Worm (Caenorhabditis elegans) whole organism, mixed stage, embryonic: ENCODE results near the gene srsx-19.

Experiments used
- M03D4.4 ChIP-seq: sonication (generic microtip); optimal IDR thresholded peaks from 2 replicates; lab custom pipeline; 2017; ENCODE audit warnings: mild to moderate bottlenecking, missing genetic modification characterization, missing compliant biosample characterization
- bed-3 ChIP-seq: fragments of 200-800 bp; sonication (Bioruptor generic); optimal IDR thresholded peaks from 3 replicates; lab custom pipeline; 2018; ENCODE audit warnings: mild to moderate bottlenecking, missing genetic modification characterization, moderate library complexity, missing compliant biosample characterization
- ceh-39 ChIP-seq: fragments of 150-350 bp; optimal IDR thresholded peaks from 2 replicates; lab custom pipeline; 2014; ENCODE audit warnings: missing biosample characterization, missing genetic modification characterization
- ceh-43 ChIP-seq: fragments of 200-800 bp; sonication (Bioruptor generic); optimal IDR thresholded peaks from 2 replicates; lab custom pipeline; 2018; ENCODE audit warnings: mild to moderate bottlenecking, missing genetic modification characterization, moderate library complexity, missing compliant biosample characterization
- ceh-83 ChIP-seq: fragments of 200-800 bp; sonication (Bioruptor generic); optimal IDR thresholded peaks from 2 replicates; lab custom pipeline; 2018; ENCODE audit warnings: mild to moderate bottlenecking, missing genetic modification characterization, missing compliant biosample characterization
- cnd-1 ChIP-seq: fragments of 200-800 bp; sonication (Bioruptor generic); optimal IDR thresholded peaks from 2 replicates; lab custom pipeline; 2018; ENCODE audit warnings: mild to moderate bottlenecking, missing genetic modification characterization, missing compliant biosample characterization
- drap-1 ChIP-seq: fragments of 200-800 bp; sonication (Bioruptor generic); optimal IDR thresholded peaks from 3 replicates; lab custom pipeline; 2018; ENCODE audit warnings: mild to moderate bottlenecking, missing genetic modification characterization, missing compliant biosample characterization
- elt-1 ChIP-seq: sonication (generic microtip); optimal IDR thresholded peaks from 2 replicates; lab custom pipeline; 2017; ENCODE audit warnings: missing genetic modification characterization, mild to moderate bottlenecking, missing compliant biosample characterization, antibody characterized with exemption, moderate library complexity, borderline replicate concordance; ENCODE audit not compliant: insufficient read depth
- elt-3 ChIP-seq: fragments of 150-350 bp; optimal IDR thresholded peaks from 2 replicates; lab custom pipeline; 2014; ENCODE audit warnings: missing biosample characterization, missing genetic modification characterization
- ham-2 ChIP-seq: fragments of 200-800 bp; sonication (Bioruptor generic); optimal IDR thresholded peaks from 2 replicates; lab custom pipeline; 2018; ENCODE audit warnings: mild to moderate bottlenecking, missing genetic modification characterization, missing compliant biosample characterization
- hlh-1 ChIP-seq: fragments of 150-350 bp; optimal IDR thresholded peaks from 2 replicates; lab custom pipeline; 2014; ENCODE audit warnings: missing biosample characterization, missing genetic modification reagents, missing genetic modification characterization
- lin-13 ChIP-seq: fragments of 150-350 bp; optimal IDR thresholded peaks from 2 replicates; lab custom pipeline; 2014; ENCODE audit warnings: missing biosample characterization, missing genetic modification characterization
- lin-32 ChIP-seq: fragments of 200-800 bp; sonication (Bioruptor generic); optimal IDR thresholded peaks from 2 replicates; lab custom pipeline; 2018; ENCODE audit warnings: mild to moderate bottlenecking, missing genetic modification characterization, missing compliant biosample characterization
- lsy-2 ChIP-seq: fragments of 150-350 bp; optimal IDR thresholded peaks from 2 replicates; lab custom pipeline; 2014; ENCODE audit warnings: missing biosample characterization, missing genetic modification characterization
- mab-5 ChIP-seq: fragments of 150-350 bp; optimal IDR thresholded peaks from 2 replicates; lab custom pipeline; 2014; ENCODE audit warnings: missing biosample characterization, missing genetic modification characterization
- mep-1 ChIP-seq: fragments of 150-350 bp; optimal IDR thresholded peaks from 2 replicates; lab custom pipeline; 2017; ENCODE audit warnings: missing biosample characterization, missing genetic modification reagents, missing genetic modification characterization, inconsistent platforms
- mls-2 ChIP-seq: sonication (generic microtip); optimal IDR thresholded peaks from 2 replicates; lab custom pipeline; 2016; ENCODE audit warnings: mild to moderate bottlenecking, missing genetic modification characterization, moderate library complexity, missing compliant biosample characterization
- nhr-2 ChIP-seq: fragments of 150-350 bp; optimal IDR thresholded peaks from 2 replicates; lab custom pipeline; 2014; ENCODE audit warnings: missing biosample characterization, missing genetic modification characterization
- nhr-237 ChIP-seq: fragments of 150-350 bp; optimal IDR thresholded peaks from 2 replicates; lab custom pipeline; 2014; ENCODE audit warnings: missing biosample characterization, missing genetic modification characterization
- nhr-76 ChIP-seq: sonication (generic microtip); optimal IDR thresholded peaks from 2 replicates; lab custom pipeline; 2017; ENCODE audit warnings: missing biosample characterization, missing genetic modification characterization
- pha-4 ChIP-seq: fragments of 150-350 bp; optimal IDR thresholded peaks from 2 replicates; lab custom pipeline; 2018; ENCODE audit warnings: missing biosample characterization, missing genetic modification reagents, missing genetic modification characterization
- sem-2 ChIP-seq: fragments of 200-800 bp; sonication (Bioruptor generic); optimal IDR thresholded peaks from 2 replicates; lab custom pipeline; 2018; ENCODE audit warnings: mild to moderate bottlenecking, missing genetic modification characterization, missing compliant biosample characterization
- snpc-4 ChIP-seq: fragments of 150-350 bp; optimal IDR thresholded peaks from 2 replicates; lab custom pipeline; 2014; ENCODE audit warnings: missing biosample characterization, missing genetic modification characterization
- sptf-1 ChIP-seq: sonication (generic microtip); optimal IDR thresholded peaks from 2 replicates; lab custom pipeline; 2017; ENCODE audit warnings: mild to moderate bottlenecking, missing genetic modification characterization, moderate library complexity, missing compliant biosample characterization
- tbx-8 ChIP-seq: fragments of 200-800 bp; sonication (Bioruptor generic); optimal IDR thresholded peaks from 2 replicates; lab custom pipeline; 2018; ENCODE audit warnings: mild to moderate bottlenecking, missing genetic modification characterization, moderate library complexity, missing compliant biosample characterization
- unc-120 ChIP-seq: sonication (generic microtip); optimal IDR thresholded peaks from 2 replicates; lab custom pipeline; 2017; ENCODE audit warnings: missing genetic modification characterization, missing compliant biosample characterization; ENCODE audit not compliant: poor library complexity, severe bottlenecking
- unc-39 ChIP-seq: fragments of 150-350 bp; optimal IDR thresholded peaks from 2 replicates; lab custom pipeline; 2014; ENCODE audit warnings: missing biosample characterization, missing genetic modification characterization
- zip-8 ChIP-seq: fragments of 150-350 bp; optimal IDR thresholded peaks from 2 replicates; lab custom pipeline; 2014; ENCODE audit warnings: missing biosample characterization, missing genetic modification characterization
- ztf-11 ChIP-seq: fragments of 150-350 bp; optimal IDR thresholded peaks from 2 replicates; lab custom pipeline; 2014; ENCODE audit warnings: missing biosample characterization, missing genetic modification characterization

srsx-19 gene

DNA sequence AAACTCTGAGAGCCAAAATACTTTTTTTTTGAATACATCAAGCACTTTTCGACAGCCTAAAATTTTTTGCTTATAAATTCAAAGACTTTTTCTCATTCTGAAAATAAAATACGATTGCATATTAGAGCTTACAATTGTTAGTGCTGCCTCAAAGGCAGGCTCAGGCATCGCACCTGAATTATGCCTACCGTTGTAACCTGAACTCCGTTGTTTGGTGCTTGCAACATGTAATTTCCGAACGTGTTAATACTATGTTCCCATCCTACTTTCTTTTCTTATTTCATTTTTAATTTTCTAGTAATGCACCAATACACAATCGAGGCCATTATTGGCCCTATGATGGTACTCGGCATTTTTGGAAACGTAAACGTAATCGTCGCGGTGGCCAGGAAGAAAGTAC, at the start of gene srsx-19:
Gene srsx-19 (plus strand): TSS at position 301 of the 400 bp plus-strand sequence.
- TF ChIP-seq zip-8 (tag; lab: Kevin White, UChicago) (no peak), ceh-39 (tag; lab: Kevin White, UChicago) (no peak), unc-39 (tag; lab: Kevin White, UChicago) (no peak), elt-1 (tag; lab: Kevin White, UChicago) (no peak), tbx-8 (GFP tag; lab: Kevin White, UChicago) (no peak), lsy-2 (tag; lab: Kevin White, UChicago) (no peak), mab-5 (tag; lab: Kevin White, UChicago) (no peak), sptf-1 (tag; lab: Kevin White, UChicago) (no peak), drap-1 (GFP tag; lab: Kevin White, UChicago) (no peak), lin-32 (GFP tag; lab: Kevin White, UChicago) (no peak), M03D4.4 (tag; lab: Kevin White, UChicago) (no peak), sem-2 (GFP tag; lab: Kevin White, UChicago) (no peak), pha-4 (tag; lab: Kevin White, UChicago) (no peak), lin-13 (tag; lab: Kevin White, UChicago) (no peak)

DNA sequence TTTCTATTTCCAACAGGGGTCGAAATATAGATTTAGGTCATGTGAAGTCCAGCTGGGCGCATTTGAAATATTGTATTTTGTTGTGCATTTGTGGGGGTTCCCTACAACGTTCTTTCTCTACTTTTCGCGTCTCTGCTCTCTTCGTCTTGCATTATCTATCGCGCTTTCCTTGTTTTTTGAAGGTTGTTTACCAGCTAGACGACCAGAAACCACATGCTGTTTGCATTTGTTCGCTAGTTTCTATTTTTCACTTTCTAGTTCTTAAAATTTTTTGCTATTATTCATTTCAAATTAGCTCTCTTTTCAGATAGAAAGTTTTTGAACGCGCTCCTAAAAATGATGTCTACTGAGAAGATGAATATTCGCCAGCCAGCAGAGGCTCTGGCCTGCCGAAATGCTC, 48.0 kb upstream of the srsx-19 start, which contains the start of gene F55B12.10:
Gene F55B12.10 (plus strand): TSS at position 301 of the 400 bp plus-strand sequence.
- TF ChIP-seq ceh-43 (no peak), mab-5 (tag; lab: Kevin White, UChicago) (no peak), ceh-83 (GFP tag; lab: Kevin White, UChicago) (no peak), snpc-4 (no peak), mls-2 (tag; lab: Kevin White, UChicago) (no peak), ham-2 (GFP tag; lab: Kevin White, UChicago) (no peak), hlh-1 (tag; lab: Kevin White, UChicago) (no peak), tbx-8 (GFP tag; lab: Kevin White, UChicago) (no peak), nhr-237 (tag; lab: Kevin White, UChicago) (no peak), lsy-2 (tag; lab: Kevin White, UChicago) (no peak), lin-32 (GFP tag; lab: Kevin White, UChicago) (no peak), sem-2 (GFP tag; lab: Kevin White, UChicago) (no peak)

DNA sequence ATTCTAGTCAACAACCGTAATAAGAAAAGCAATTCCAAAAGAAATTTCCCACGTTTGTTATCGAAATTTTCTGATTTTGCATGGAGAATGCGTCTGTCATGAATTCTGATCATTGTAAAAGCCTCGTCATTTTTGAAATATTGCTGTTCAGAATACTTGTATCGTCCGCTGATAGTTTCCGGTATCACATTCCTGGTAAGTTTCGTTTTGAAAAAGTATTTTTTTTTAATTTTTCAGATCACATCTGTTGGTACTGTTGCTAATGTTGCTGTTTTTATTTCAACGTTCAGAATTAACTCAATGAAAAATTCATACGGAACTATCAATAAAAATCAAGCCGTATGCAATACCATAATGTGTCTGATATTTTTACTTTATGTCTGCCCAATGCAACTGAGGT, 46.5 kb upstream of the srsx-19 start, which contains the start of gene srx-17:
Gene srx-17 (plus strand): TSS at position 301 of the 400 bp plus-strand sequence.
- TF ChIP-seq elt-3 (tag; lab: Kevin White, UChicago) (no peak), ztf-11 (no peak), mls-2 (tag; lab: Kevin White, UChicago) (no peak), ceh-43 (no peak), cnd-1 (tag; lab: Kevin White, UChicago) (no peak), bed-3 (GFP tag; lab: Kevin White, UChicago) (no peak), hlh-1 (tag; lab: Kevin White, UChicago) (no peak), elt-1 (tag; lab: Kevin White, UChicago) (no peak), unc-39 (tag; lab: Kevin White, UChicago) (no peak), M03D4.4 (tag; lab: Kevin White, UChicago) (no peak), lsy-2 (tag; lab: Kevin White, UChicago) (no peak), sptf-1 (tag; lab: Kevin White, UChicago) (no peak), mep-1 (tag; lab: Kevin White, UChicago) (no peak), nhr-237 (tag; lab: Kevin White, UChicago) (no peak), nhr-76 (tag; lab: Kevin White, UChicago) (no peak), drap-1 (GFP tag; lab: Kevin White, UChicago) (no peak), sem-2 (GFP tag; lab: Kevin White, UChicago) (no peak)

DNA sequence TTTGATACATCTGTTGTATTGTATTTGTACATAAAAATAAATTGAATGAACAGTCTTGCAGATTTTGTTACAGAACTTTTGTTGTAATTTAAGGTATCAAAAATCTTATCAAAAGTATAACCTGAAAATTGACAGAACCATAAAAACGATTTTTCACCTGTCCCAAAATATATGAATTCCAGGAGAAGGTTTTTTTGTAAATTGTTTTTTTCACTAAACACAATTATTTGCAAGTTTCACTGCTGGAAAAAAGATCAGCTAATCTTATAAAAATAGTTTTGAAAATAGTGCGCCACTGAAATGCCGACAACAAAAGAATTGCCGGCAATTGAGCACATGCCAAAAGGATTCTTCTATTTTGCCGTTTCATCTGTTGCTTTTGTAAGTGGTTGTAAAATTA, 44.3 kb upstream of the srsx-19 start, which contains the start of gene srx-130:
Gene srx-130 (plus strand): TSS at position 301 of the 400 bp plus-strand sequence.
- no peak for TF ChIP-seq unc-39 (tag; lab: Kevin White, UChicago)

DNA sequence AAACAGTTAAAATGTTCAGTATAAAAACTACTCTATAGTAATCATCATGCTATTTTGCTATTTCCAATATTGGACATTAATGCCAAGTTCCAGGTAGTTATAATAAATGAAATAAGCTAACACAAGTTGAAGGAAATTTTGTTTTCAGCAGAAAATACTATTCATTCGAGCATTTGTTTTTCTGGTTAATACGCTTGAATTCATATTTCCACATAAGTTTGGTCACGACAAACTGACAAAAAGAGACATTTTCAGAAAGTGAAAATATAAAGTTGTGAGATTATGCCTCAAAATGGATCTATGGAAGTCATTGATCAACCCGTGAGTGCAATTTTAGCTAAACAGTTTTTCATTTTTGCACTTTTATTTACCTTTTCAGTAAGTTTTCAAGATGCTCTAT, 42.3 kb upstream of the srsx-19 start, which contains the start of gene srx-131:
Gene srx-131 (plus strand): TSS at position 301 of the 400 bp plus-strand sequence.
- TF ChIP-seq unc-120 (tag; lab: Kevin White, UChicago) (no peak), elt-1 (tag; lab: Kevin White, UChicago) (no peak), tbx-8 (GFP tag; lab: Kevin White, UChicago) (no peak), hlh-1 (tag; lab: Kevin White, UChicago) (no peak), nhr-2 (tag; lab: Kevin White, UChicago) (no peak), elt-3 (tag; lab: Kevin White, UChicago) (no peak), sem-2 (GFP tag; lab: Kevin White, UChicago) (no peak), drap-1 (GFP tag; lab: Kevin White, UChicago) (no peak), mep-1 (tag; lab: Kevin White, UChicago) (no peak), snpc-4 (no peak)
